Worm (Caenorhabditis elegans) whole organism, L4/young adult: ENCODE measurements around the gene F14F9.5.

Source experiments
- W03F9.2 ChIP-seq: fragments of 150-350 bp; optimal IDR thresholded peaks from 2 replicates; lab custom pipeline; 2014; ENCODE audit warnings: missing biosample characterization, missing genetic modification characterization
- dao-5 ChIP-seq: sonication (generic microtip); optimal IDR thresholded peaks from 2 replicates; lab custom pipeline; 2016; ENCODE audit warnings: missing genotype, missing genetic modification characterization, moderate library complexity, missing compliant biosample characterization
- him-1 ChIP-seq: sonication (generic microtip); optimal IDR thresholded peaks from 2 replicates; lab custom pipeline; 2016; ENCODE audit warnings: missing genotype, missing genetic modification reagents, missing genetic modification characterization, missing compliant biosample characterization

F14F9.5 gene

ce11 chrV:5126793-5127192 is at the start of gene F14F9.5:
Gene F14F9.5, plus strand, starts transcription at chrV:5127093.
- TF ChIP-seq him-1 (tag; lab: Kevin White, UChicago) = no peak
- TF ChIP-seq dao-5 (tag; lab: Kevin White, UChicago) = no peak
- TF ChIP-seq W03F9.2 (tag; lab: Kevin White, UChicago) = no peak

- no peak for TF ChIP-seq him-1 (tag; lab: Kevin White, UChicago)
- TF ChIP-seq W03F9.2 (tag; lab: Kevin White, UChicago) = peak; percentile 68
These were observed 46.0 kb upstream of the F14F9.5 start, which contains the start of gene Y58A7A.3 for ce11 chrV:5080853-5081338. Gene Y58A7A.3, minus strand, starts transcription at chrV:5080903.

- TF ChIP-seq W03F9.2 (tag; lab: Kevin White, UChicago) = no peak
- no peak for TF ChIP-seq him-1 (tag; lab: Kevin White, UChicago)
- TF ChIP-seq dao-5 (tag; lab: Kevin White, UChicago) = no peak
These were observed 41.9 kb upstream of the F14F9.5 start, which contains the start of gene Y58A7A.4 for ce11 chrV:5084957-5085465. Gene Y58A7A.4, minus strand, starts transcription at chrV:5085007.

ce11 chrV:5086919-5087404 is 39.9 kb upstream of the F14F9.5 start, which contains the start of gene Y58A7A.5:
Gene Y58A7A.5, minus strand, starts transcription at chrV:5086969.
- TF ChIP-seq him-1 (tag; lab: Kevin White, UChicago) (no peak), dao-5 (tag; lab: Kevin White, UChicago) (no peak), W03F9.2 (tag; lab: Kevin White, UChicago) (no peak)

- TF ChIP-seq dao-5 (tag; lab: Kevin White, UChicago) = no peak
- no peak for TF ChIP-seq W03F9.2 (tag; lab: Kevin White, UChicago)
- TF ChIP-seq him-1 (tag; lab: Kevin White, UChicago) = no peak
These were observed 38.6 kb upstream of the F14F9.5 start for ce11 chrV:5088311-5088710.

- TF ChIP-seq dao-5 (tag; lab: Kevin White, UChicago) (no peak), W03F9.2 (tag; lab: Kevin White, UChicago) (no peak), him-1 (tag; lab: Kevin White, UChicago) (no peak)
These were observed 37.3 kb upstream of the F14F9.5 start, which contains the start of gene glb-32 for ce11 chrV:5089497-5090134. Gene glb-32, minus strand, starts transcription at chrV:5089547.

- TF ChIP-seq W03F9.2 (tag; lab: Kevin White, UChicago) (no peak), him-1 (tag; lab: Kevin White, UChicago) (no peak), dao-5 (tag; lab: Kevin White, UChicago) (no peak)
These were observed 36.5 kb upstream of the F14F9.5 start for ce11 chrV:5090386-5090785.

ce11 chrV:5097035-5097434 is 29.9 kb upstream of the F14F9.5 start, which contains the start of gene C04F5.2:
Gene C04F5.2, minus strand, starts transcription at chrV:5097135.
- TF ChIP-seq W03F9.2 (tag; lab: Kevin White, UChicago) = no peak
- TF ChIP-seq him-1 (tag; lab: Kevin White, UChicago) = no peak
- TF ChIP-seq dao-5 (tag; lab: Kevin White, UChicago) = no peak

- TF ChIP-seq him-1 (tag; lab: Kevin White, UChicago) (no peak), dao-5 (tag; lab: Kevin White, UChicago) (no peak), W03F9.2 (tag; lab: Kevin White, UChicago) (no peak)
These were observed 28.0 kb upstream of the F14F9.5 start, which contains the start of gene unc-46 for ce11 chrV:5098925-5099324. Gene unc-46, minus strand, starts transcription at chrV:5099025.

- TF ChIP-seq dao-5 (tag; lab: Kevin White, UChicago) = no peak
- no peak for TF ChIP-seq W03F9.2 (tag; lab: Kevin White, UChicago)
- no peak for TF ChIP-seq him-1 (tag; lab: Kevin White, UChicago)
These were observed 24.9 kb upstream of the F14F9.5 start, which contains the start of gene srab-1 for ce11 chrV:5102017-5102416. Gene srab-1, minus strand, starts transcription at chrV:5102117.

ce11 chrV:5104934-5105333 is 22.0 kb upstream of the F14F9.5 start, which contains the start of gene srab-2:
Gene srab-2, minus strand, starts transcription at chrV:5105034.
- no peak for TF ChIP-seq W03F9.2 (tag; lab: Kevin White, UChicago)

- TF ChIP-seq him-1 (tag; lab: Kevin White, UChicago) (no peak), dao-5 (tag; lab: Kevin White, UChicago) (no peak), W03F9.2 (tag; lab: Kevin White, UChicago) (no peak)
These were observed 19.1 kb upstream of the F14F9.5 start, which contains the start of gene srab-3 for ce11 chrV:5107816-5108215. Gene srab-3, minus strand, starts transcription at chrV:5107916.

ce11 chrV:5110684-5111083 is 16.2 kb upstream of the F14F9.5 start, which contains the start of gene ugt-63:
Gene ugt-63, minus strand, starts transcription at chrV:5110772.
- TF ChIP-seq dao-5 (tag; lab: Kevin White, UChicago) = no peak
- no peak for TF ChIP-seq him-1 (tag; lab: Kevin White, UChicago)
- no peak for TF ChIP-seq W03F9.2 (tag; lab: Kevin White, UChicago)
